Worm (Caenorhabditis elegans) whole organism, L3 larva: ENCODE data around the gene epg-4.

Source experiments
- R02D3.7 ChIP-seq: fragments of 150-350 bp; optimal IDR thresholded peaks from 2 replicates; lab custom pipeline; 2014; ENCODE audit warnings: missing biosample characterization, missing genetic modification characterization
- ZK546.5 ChIP-seq: sonication (generic microtip); optimal IDR thresholded peaks from 2 replicates; lab custom pipeline; 2017; ENCODE audit warnings: missing biosample characterization, missing genetic modification characterization
- aly-2 ChIP-seq: fragments of 150-350 bp; optimal IDR thresholded peaks from 2 replicates; lab custom pipeline; 2014; ENCODE audit warnings: missing biosample characterization, missing genetic modification characterization
- ama-1 ChIP-seq: fragments of 150-350 bp; optimal IDR thresholded peaks from 2 replicates; lab custom pipeline; 2018
- ceh-16 ChIP-seq: sonication (generic microtip); optimal IDR thresholded peaks from 2 replicates; lab custom pipeline; 2017; ENCODE audit warnings: missing biosample characterization, missing genetic modification characterization
- ceh-28 ChIP-seq: fragments of 150-350 bp; optimal IDR thresholded peaks from 2 replicates; lab custom pipeline; 2014; ENCODE audit warnings: missing biosample characterization, missing genetic modification reagents, missing genetic modification characterization
- ceh-82 ChIP-seq: fragments of 150-350 bp; optimal IDR thresholded peaks from 2 replicates; lab custom pipeline; 2014; ENCODE audit warnings: missing biosample characterization, missing genetic modification characterization
- ceh-9 ChIP-seq: sonication (generic microtip); optimal IDR thresholded peaks from 2 replicates; lab custom pipeline; 2018; ENCODE audit warnings: missing biosample characterization, missing genetic modification characterization
- daf-12 ChIP-seq: fragments of 150-350 bp; optimal IDR thresholded peaks from 2 replicates; lab custom pipeline; 2014; ENCODE audit warnings: missing biosample characterization, missing genetic modification reagents, missing genetic modification characterization
- egl-27 ChIP-seq: sonication (generic microtip); optimal IDR thresholded peaks from 4 replicates; lab custom pipeline; 2017; ENCODE audit warnings: missing biosample characterization, missing genetic modification reagents, missing genetic modification characterization
- egl-5 ChIP-seq: fragments of 150-350 bp; optimal IDR thresholded peaks from 2 replicates; lab custom pipeline; 2017; ENCODE audit warnings: missing biosample characterization, missing genetic modification reagents, missing genetic modification characterization, inconsistent platforms
- elt-1 ChIP-seq: fragments of 150-350 bp; optimal IDR thresholded peaks from 2 replicates; lab custom pipeline; 2014; ENCODE audit warnings: missing biosample characterization, missing genetic modification characterization
- elt-2 ChIP-seq: sonication (generic microtip); optimal IDR thresholded peaks from 2 replicates; lab custom pipeline; 2016; ENCODE audit warnings: missing genetic modification reagents, mild to moderate bottlenecking, missing genetic modification characterization, missing compliant biosample characterization
- elt-3 ChIP-seq, 3 experiments: fragments of 150-350 bp in 1 of 3; sonication (generic microtip) in 2 of 3; optimal IDR thresholded peaks; 2 replicates in 2 of 3; 4 replicates in 1 of 3; lab custom pipeline; 2014 to 2017; ENCODE audit warnings: missing biosample characterization in 3 of 3, missing genetic modification characterization in 3 of 3
- eor-1 ChIP-seq, 2 experiments: fragments of 150-350 bp; optimal IDR thresholded peaks; 2 replicates each; lab custom pipeline; 2014 to 2018; ENCODE audit warnings: missing biosample characterization in 2 of 2, missing genetic modification characterization in 2 of 2
- fkh-10 ChIP-seq: sonication (generic microtip); optimal IDR thresholded peaks from 2 replicates; lab custom pipeline; 2017; ENCODE audit warnings: missing biosample characterization, missing genetic modification reagents, missing genetic modification characterization
- fkh-2 ChIP-seq: fragments of 150-350 bp; optimal IDR thresholded peaks from 2 replicates; lab custom pipeline; 2014; ENCODE audit warnings: missing biosample characterization, missing genetic modification reagents, missing genetic modification characterization
- fos-1 ChIP-seq: fragments of 150-350 bp; optimal IDR thresholded peaks from 2 replicates; lab custom pipeline; 2014; ENCODE audit warnings: missing biosample characterization, missing genetic modification characterization
- hmg-11 ChIP-seq: sonication (generic microtip); optimal IDR thresholded peaks from 2 replicates; lab custom pipeline; 2016; ENCODE audit warnings: missing genetic modification characterization, missing compliant biosample characterization
- jun-1 ChIP-seq: fragments of 150-350 bp; optimal IDR thresholded peaks from 2 replicates; lab custom pipeline; 2014; ENCODE audit warnings: missing biosample characterization, missing genetic modification reagents, missing genetic modification characterization
- lin-15B ChIP-seq: fragments of 150-350 bp; optimal IDR thresholded peaks from 2 replicates; lab custom pipeline; 2014; ENCODE audit warnings: missing biosample characterization, missing genetic modification characterization
- lin-39 ChIP-seq: fragments of 150-350 bp; optimal IDR thresholded peaks from 2 replicates; lab custom pipeline; 2018; ENCODE audit warnings: missing biosample characterization, missing genetic modification reagents, missing genetic modification characterization
- lsy-12 ChIP-seq: sonication (generic microtip); optimal IDR thresholded peaks from 2 replicates; lab custom pipeline; 2016; ENCODE audit warnings: mild to moderate bottlenecking, missing genetic modification characterization, missing compliant biosample characterization
- mdl-1 ChIP-seq: fragments of 150-350 bp; optimal IDR thresholded peaks from 2 replicates; lab custom pipeline; 2014; ENCODE audit warnings: missing biosample characterization, missing genetic modification characterization
- mml-1 ChIP-seq: fragments of 150-350 bp; sonication (generic microtip); optimal IDR thresholded peaks from 3 replicates; lab custom pipeline; 2014; ENCODE audit warnings: missing biosample characterization, missing genetic modification characterization
- nfya-1 ChIP-seq: sonication (generic microtip); optimal IDR thresholded peaks from 2 replicates; lab custom pipeline; 2017; ENCODE audit warnings: missing genetic modification characterization, mild to moderate bottlenecking, missing compliant biosample characterization, antibody characterized with exemption, moderate library complexity; ENCODE audit not compliant: insufficient read depth
- nhr-11 ChIP-seq: fragments of 150-350 bp; optimal IDR thresholded peaks from 2 replicates; lab custom pipeline; 2014; ENCODE audit warnings: missing biosample characterization, missing genetic modification characterization
- nhr-12 ChIP-seq: fragments of 150-350 bp; optimal IDR thresholded peaks from 2 replicates; lab custom pipeline; 2014; ENCODE audit warnings: missing biosample characterization, missing genetic modification characterization
- nhr-23 ChIP-seq: fragments of 150-350 bp; optimal IDR thresholded peaks from 2 replicates; lab custom pipeline; 2014; ENCODE audit warnings: missing biosample characterization, missing genetic modification reagents, missing genetic modification characterization
- nhr-237 ChIP-seq: fragments of 150-350 bp; optimal IDR thresholded peaks from 2 replicates; lab custom pipeline; 2014; ENCODE audit warnings: missing biosample characterization, missing genetic modification characterization
- nhr-25 ChIP-seq: sonication (generic microtip); optimal IDR thresholded peaks from 2 replicates; lab custom pipeline; 2017; ENCODE audit warnings: missing biosample characterization, missing genetic modification characterization
- nhr-43 ChIP-seq: sonication (generic microtip); optimal IDR thresholded peaks from 2 replicates; lab custom pipeline; 2016; ENCODE audit warnings: mild to moderate bottlenecking, missing genetic modification characterization, missing compliant biosample characterization; ENCODE audit not compliant: poor library complexity, severe bottlenecking
- nhr-67 ChIP-seq: fragments of 150-350 bp; optimal IDR thresholded peaks from 2 replicates; lab custom pipeline; 2014; ENCODE audit warnings: missing biosample characterization, missing genetic modification characterization
- nhr-76 ChIP-seq: fragments of 150-350 bp; sonication (generic microtip); optimal IDR thresholded peaks from 5 replicates; lab custom pipeline; 2014; ENCODE audit warnings: missing biosample characterization, missing genetic modification characterization
- nhr-77 ChIP-seq: fragments of 150-350 bp; optimal IDR thresholded peaks from 2 replicates; lab custom pipeline; 2014; ENCODE audit warnings: missing biosample characterization, missing genetic modification characterization
- pha-4 ChIP-seq: fragments of 150-350 bp; optimal IDR thresholded peaks from 2 replicates; lab custom pipeline; 2014; ENCODE audit warnings: missing biosample characterization, missing genetic modification reagents, missing genetic modification characterization
- pqm-1 ChIP-seq: fragments of 150-350 bp; optimal IDR thresholded peaks from 2 replicates; lab custom pipeline; 2017; ENCODE audit warnings: missing biosample characterization, missing genetic modification characterization, inconsistent platforms
- sea-2 ChIP-seq: fragments of 150-350 bp; sonication (generic microtip); optimal IDR thresholded peaks from 4 replicates; lab custom pipeline; 2014; ENCODE audit warnings: missing biosample characterization, missing genetic modification reagents, missing genetic modification characterization
- skn-1 ChIP-seq: fragments of 150-350 bp; optimal IDR thresholded peaks from 2 replicates; lab custom pipeline; 2014; ENCODE audit warnings: missing biosample characterization, missing genetic modification characterization
- snpc-4 ChIP-seq: fragments of 150-350 bp; optimal IDR thresholded peaks from 2 replicates; lab custom pipeline; 2014; ENCODE audit warnings: missing biosample characterization, missing genetic modification characterization
- tbx-2 ChIP-seq: sonication (generic microtip); optimal IDR thresholded peaks from 2 replicates; lab custom pipeline; 2016; ENCODE audit warnings: mild to moderate bottlenecking, missing genetic modification characterization, missing compliant biosample characterization
- unc-39 ChIP-seq: sonication (generic microtip); optimal IDR thresholded peaks from 4 replicates; lab custom pipeline; 2017; ENCODE audit warnings: missing biosample characterization, missing genetic modification characterization
- unc-62 ChIP-seq: fragments of 150-350 bp; sonication (generic microtip); optimal IDR thresholded peaks from 4 replicates; lab custom pipeline; 2014; ENCODE audit warnings: missing biosample characterization, missing genetic modification reagents, missing genetic modification characterization
- zag-1 ChIP-seq: fragments of 150-350 bp; optimal IDR thresholded peaks from 2 replicates; lab custom pipeline; 2014; ENCODE audit warnings: missing biosample characterization, missing genetic modification characterization
- ztf-11 ChIP-seq: fragments of 150-350 bp; optimal IDR thresholded peaks from 2 replicates; lab custom pipeline; 2014; ENCODE audit warnings: missing biosample characterization, missing genetic modification characterization
- ztf-4 ChIP-seq: fragments of 150-350 bp; optimal IDR thresholded peaks from 2 replicates; lab custom pipeline; 2014; ENCODE audit warnings: missing biosample characterization, missing genetic modification characterization

The epg-4 gene

DNA sequence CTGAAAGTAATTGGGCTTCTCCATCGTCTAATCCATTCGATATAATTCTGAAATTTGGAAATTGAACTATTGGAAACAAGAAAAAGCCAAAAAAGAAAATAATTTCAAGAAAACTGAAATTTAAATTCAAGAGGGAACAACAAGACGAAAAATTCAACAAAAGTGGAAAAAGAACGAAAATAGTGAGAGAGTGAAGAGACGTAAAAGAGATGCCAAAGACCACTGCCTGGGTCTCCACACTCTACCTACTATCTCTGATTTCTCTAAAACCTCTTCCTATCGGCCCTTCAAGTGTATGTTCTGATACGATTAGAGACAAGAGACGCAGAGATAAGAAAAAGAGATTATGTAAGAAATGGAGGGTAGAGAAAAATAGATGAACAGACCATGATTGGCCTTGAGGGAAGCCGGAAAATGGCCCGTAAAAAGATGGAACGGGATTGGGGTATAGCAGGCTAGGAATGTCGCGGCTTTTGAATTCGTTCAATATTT, 28.2 kb upstream of the epg-4 start, which contains the start of gene ogt-1 (continued):
- TF ChIP-seq ZK546.5 (tag; lab: Kevin White, UChicago) (no peak), fos-1 (peak; percentile 70), pha-4 (tag; lab: Kevin White, UChicago) (peak; percentile 94), unc-39 (tag; lab: Kevin White, UChicago) (no peak), nhr-77 (tag; lab: Kevin White, UChicago) (peak; percentile 43), eor-1 (tag; optimal IDR thresholded peaks at IDR 0.05; lab: Kevin White, UChicago) (peak in 1 of 2 experiments; percentile 45), aly-2 (no peak), egl-5 (tag; lab: Kevin White, UChicago) (peak; percentile 86), zag-1 (tag; lab: Kevin White, UChicago) (no peak), R02D3.7 (tag; lab: Kevin White, UChicago) (peak; percentile 59), ztf-4 (tag; lab: Kevin White, UChicago) (peak; percentile 52), pqm-1 (tag; lab: Kevin White, UChicago) (peak; percentile 77), lin-15B (peak; percentile 72), ztf-11 (tag; lab: Kevin White, UChicago) (no peak), ceh-16 (tag; lab: Kevin White, UChicago) (no peak), nfya-1 (tag; lab: Kevin White, UChicago) (peak; percentile 94), ceh-28 (tag; lab: Kevin White, UChicago) (peak; percentile 87), elt-1 (tag; lab: Kevin White, UChicago) (peak; percentile 64), nhr-12 (no peak)

ce11 chrIII:7154526-7154925, 27.4 kb upstream of the epg-4 start:
- peak; percentile 30 for TF ChIP-seq elt-2 (tag; lab: Kevin White, UChicago)
- peak; percentile 16 for TF ChIP-seq jun-1 (tag; lab: Kevin White, UChicago)
- TF ChIP-seq aly-2 = no peak
- TF ChIP-seq, all 47 proteins: peak for 2

- TF ChIP-seq fkh-10 (GFP tag; lab: Kevin White, UChicago) (peak; percentile 98), ZK546.5 (tag; lab: Kevin White, UChicago) (peak; percentile 17), nhr-23 (tag; lab: Kevin White, UChicago) (peak; percentile 85), unc-62 (GFP tag; lab: Kevin White, UChicago) (peak; percentile 69), lsy-12 (tag; lab: Kevin White, UChicago) (peak; percentile 87), ztf-11 (tag; lab: Kevin White, UChicago) (no peak), snpc-4 (peak; percentile 88), nhr-25 (tag; lab: Kevin White, UChicago) (peak; percentile 87), hmg-11 (peak; percentile 92), fos-1 (peak; percentile 34), egl-5 (tag; lab: Kevin White, UChicago) (peak; percentile 85), ceh-28 (tag; lab: Kevin White, UChicago) (peak; percentile 89), lin-15B (peak; percentile 74), lin-39 (tag; lab: Kevin White, UChicago) (peak; percentile 67), eor-1 (tag; optimal IDR thresholded peaks at IDR 0.05; lab: Kevin White, UChicago) (no peak), zag-1 (tag; lab: Kevin White, UChicago) (peak; percentile 81), pqm-1 (tag; lab: Kevin White, UChicago) (peak; percentile 47), tbx-2 (tag; lab: Kevin White, UChicago) (peak; percentile 79), elt-2 (tag; lab: Kevin White, UChicago) (peak; percentile 83), aly-2 (no peak), nhr-67 (tag; lab: Kevin White, UChicago) (peak; percentile 15), nhr-43 (tag; lab: Kevin White, UChicago) (peak; percentile 80), ztf-4 (tag; lab: Kevin White, UChicago) (no peak), daf-12 (tag; lab: Kevin White, UChicago) (no peak), ama-1 (peak; percentile 79), ceh-82 (peak; percentile 52), nfya-1 (tag; lab: Kevin White, UChicago) (peak; percentile 94), jun-1 (tag; lab: Kevin White, UChicago) (peak; percentile 89), nhr-237 (tag; lab: Kevin White, UChicago) (no peak), egl-27 (tag; lab: Kevin White, UChicago) (peak; percentile 97), sea-2 (GFP tag; lab: Kevin White, UChicago) (peak; percentile 13), elt-1 (tag; lab: Kevin White, UChicago) (peak; percentile 40), skn-1 (tag; lab: Kevin White, UChicago) (peak; percentile 78), R02D3.7 (tag; lab: Kevin White, UChicago) (peak; percentile 75), mml-1 (no peak), nhr-76 (tag; lab: Kevin White, UChicago) (no peak), fkh-2 (tag; lab: Kevin White, UChicago) (no peak), nhr-12 (no peak), ceh-9 (tag; lab: Kevin White, UChicago) (no peak), nhr-11 (tag; lab: Kevin White, UChicago) (peak; percentile 74), pha-4 (tag; lab: Kevin White, UChicago) (peak; percentile 92), nhr-77 (tag; lab: Kevin White, UChicago) (peak; percentile 69), mdl-1 (tag; lab: Kevin White, UChicago) (peak; percentile 98), unc-39 (tag; lab: Kevin White, UChicago) (no peak), elt-3 (tag; optimal IDR thresholded peaks at IDR 0.05; lab: Kevin White, UChicago) (no peak)
These were observed 26.3 kb upstream of the epg-4 start for ce11 chrIII:7155631-7156030.
